Fruit fly (Drosophila melanogaster): ENCODE data around the gene Rpp20.

DNA sequence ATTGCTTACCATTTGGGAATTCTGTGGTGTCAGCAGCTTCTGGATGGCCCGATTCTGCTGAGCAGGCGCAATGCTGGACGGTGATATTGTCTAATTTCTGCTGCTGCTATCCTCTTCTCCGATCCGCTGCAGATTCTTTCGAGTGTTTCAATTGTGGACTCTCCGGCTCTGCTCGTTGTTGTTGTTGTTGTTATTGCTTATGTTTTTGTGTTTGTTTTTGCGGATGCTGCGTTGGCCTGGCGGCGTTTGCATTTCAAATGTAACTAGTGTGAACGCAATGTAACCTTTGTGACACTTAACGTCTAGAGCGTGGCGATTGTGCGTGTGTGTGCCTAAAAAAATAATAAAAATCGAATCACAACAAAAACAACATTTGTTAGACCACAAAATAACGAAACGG lies 32.3 kb upstream of the Rpp20 start:
- TF ChIP-seq kay (GFP tag; ENCODE audit: borderline replicate concordance): no peak
- TF ChIP-seq pad (GFP tag; optimal IDR thresholded peaks at IDR 0.05): no peak
- TF ChIP-seq CG11617 (GFP tag; optimal IDR thresholded peaks at IDR 0.05): no peak
- TF ChIP-seq cnc (optimal IDR thresholded peaks at IDR 0.05): no peak
- TF ChIP-seq Clk (GFP tag; optimal IDR thresholded peaks at IDR 0.05): no peak
- no peak for TF ChIP-seq CG1620 (GFP tag; optimal IDR thresholded peaks at IDR 0.05)
- TF ChIP-seq CG5204 (GFP tag; optimal IDR thresholded peaks at IDR 0.05): no peak
- TF ChIP-seq Mnt (GFP tag; optimal IDR thresholded peaks at IDR 0.05): no peak
- no peak for TF ChIP-seq CG7101 (tag; optimal IDR thresholded peaks at IDR 0.05)
- no peak for TF ChIP-seq cic (GFP tag; optimal IDR thresholded peaks at IDR 0.05)
- TF ChIP-seq Crg-1 (GFP tag; optimal IDR thresholded peaks at IDR 0.05): no peak
- TF ChIP-seq CG7045 (GFP tag; optimal IDR thresholded peaks at IDR 0.05): no peak
